Fruit fly (Drosophila melanogaster) whole organism, pupa: ENCODE data around the gene CG42487.

Experiments used
- CG8159 ChIP-seq: fragments of 200-800 bp; sonication (Bioruptor generic); optimal IDR thresholded peaks from 3 replicates; lab custom pipeline; 2018; ENCODE audit warnings: missing biosample characterization, mild to moderate bottlenecking, missing genetic modification characterization, moderate library complexity
- CG8301 ChIP-seq: fragments of 200-800 bp; sonication (Bioruptor generic); optimal IDR thresholded peaks from 2 replicates; lab custom pipeline; 2018; ENCODE audit warnings: missing biosample characterization, mild to moderate bottlenecking, missing genetic modification characterization
- rn ChIP-seq: fragments of 200-800 bp; sonication (Bioruptor generic); IDR thresholded peaks from 2 replicates; pipeline ENCODE4 v1.3.6; 2022; ENCODE audit warnings: missing biosample characterization, missing genetic modification characterization

DNA sequence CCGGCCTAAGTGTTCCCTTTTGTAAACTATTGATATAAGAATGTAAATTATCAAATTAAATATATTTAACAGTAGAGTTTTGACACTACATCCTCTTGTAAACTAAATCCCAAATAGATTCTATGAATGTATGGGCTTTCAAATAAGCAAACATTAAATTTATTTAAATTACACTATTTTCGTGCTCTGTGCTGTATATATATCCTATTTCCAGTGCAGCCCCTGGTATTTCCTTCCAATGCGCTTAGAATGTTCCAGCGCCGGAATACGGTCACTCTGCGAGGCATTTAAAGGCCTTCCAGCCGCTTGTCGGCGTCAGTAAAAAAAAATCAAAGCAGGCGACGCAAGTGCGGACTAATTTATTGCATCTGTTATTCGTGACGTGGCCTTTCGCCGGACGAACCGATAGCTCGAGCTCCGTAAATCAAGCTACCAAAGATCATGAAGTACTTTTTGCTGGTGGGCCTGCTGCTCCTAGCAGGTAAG lies 10.6 kb downstream of the CG42487 start, which contains the start of gene Gp93:
- peak; percentile 37 for TF ChIP-seq CG8301
- no peak for TF ChIP-seq rn (GFP tag; lab: Robert Waterston, UW)
- peak; percentile 59 for TF ChIP-seq CG8159 (tag; lab: Kevin White, UChicago)
